Worm (Caenorhabditis elegans) whole organism, L1 larva: ENCODE measurements around the gene set-17.

Experiments used
- alr-1 ChIP-seq: fragments of 200-800 bp; sonication (Bioruptor generic); optimal IDR thresholded peaks from 2 replicates; lab custom pipeline; 2018; ENCODE audit warnings: borderline replicate concordance, mild to moderate bottlenecking, missing genetic modification characterization, missing compliant biosample characterization
- efl-1 ChIP-seq, 4 experiments: fragments of 150-350 bp; optimal IDR thresholded peaks in 3 of 4; peaks in 1 of 4; 1 replicate in 1 of 4; 2 replicates in 3 of 4; lab custom pipeline; 2014; ENCODE audit warnings: missing biosample characterization in 2 of 4, missing genetic modification characterization in 2 of 4, missing genetic modification reagents in 2 of 4
- egl-13 ChIP-seq: sonication (generic microtip); optimal IDR thresholded peaks from 2 replicates; lab custom pipeline; 2016; ENCODE audit warnings: missing genotype, missing genetic modification reagents, missing genetic modification characterization, missing compliant biosample characterization

DNA sequence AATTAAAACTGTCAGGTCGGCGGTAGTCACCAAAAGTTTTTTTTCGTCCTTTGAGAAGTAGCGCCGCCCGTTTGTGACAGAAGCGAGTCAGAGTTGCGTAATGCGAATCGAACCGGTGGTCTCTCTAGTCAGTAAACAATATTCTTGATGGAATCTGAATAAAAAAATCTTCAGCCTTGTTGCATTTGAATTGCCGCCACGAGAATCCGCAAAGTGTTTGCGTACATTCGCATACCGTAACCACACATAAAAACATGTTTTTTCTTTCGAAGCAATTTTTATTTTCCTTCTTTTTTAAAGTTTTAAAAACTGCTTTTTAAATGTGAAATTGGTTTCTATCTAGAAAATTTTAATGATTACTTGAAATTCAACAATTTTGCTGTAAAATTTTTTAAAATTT is 49.2 kb downstream of the set-17 start:
- TF ChIP-seq efl-1 (optimal IDR thresholded peaks at IDR 0.05; lab: Kevin White, UChicago): peak in 1 of 2 experiments; percentile 17
- TF ChIP-seq efl-1 (GFP tag; optimal IDR thresholded peaks at IDR 0.05 in 1 of 2; lab: Kevin White, UChicago): peak; percentile 51 to 72
- no peak for TF ChIP-seq alr-1 (tag; lab: Kevin White, UChicago)
- TF ChIP-seq egl-13 (tag; lab: Kevin White, UChicago): no peak
